Fruit fly (Drosophila melanogaster): ENCODE results near the gene ast.

ast gene

DNA sequence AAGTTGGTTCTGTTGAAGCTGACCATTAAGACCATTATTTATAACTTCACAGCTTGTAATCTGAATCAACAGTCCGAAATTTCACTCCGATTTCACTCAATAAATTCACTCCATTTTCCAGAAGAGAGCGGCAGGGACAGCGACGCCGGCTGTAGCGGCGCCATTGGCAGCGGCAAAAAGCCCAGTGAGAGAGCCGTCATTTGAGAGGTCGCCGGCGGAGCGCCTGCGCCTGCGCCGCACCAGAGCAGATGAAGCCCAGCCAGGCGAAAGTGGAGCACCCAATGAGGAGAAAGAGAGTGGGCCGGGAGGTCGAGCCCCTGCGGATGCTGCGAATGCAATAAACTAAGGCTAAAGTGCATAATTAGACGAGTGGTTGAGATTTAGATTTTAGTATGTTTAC lies 4.9 kb downstream of the ast start:
- TF ChIP-seq Lpt (GFP tag; optimal IDR thresholded peaks at IDR 0.05) (no peak), Met (GFP tag; optimal IDR thresholded peaks at IDR 0.05) (no peak), CG32006 (GFP tag; optimal IDR thresholded peaks at IDR 0.05) (no peak), Blimp-1 (GFP tag; optimal IDR thresholded peaks at IDR 0.05) (no peak), fd85E (GFP tag; optimal IDR thresholded peaks at IDR 0.05) (no peak), CG34406 (GFP tag; optimal IDR thresholded peaks at IDR 0.05) (no peak), Hr39 (GFP tag; optimal IDR thresholded peaks at IDR 0.05) (no peak), Eip78C (GFP tag) (no peak), Sox15 (GFP tag; optimal IDR thresholded peaks at IDR 0.05) (no peak), Sox14 (GFP tag; optimal IDR thresholded peaks at IDR 0.05) (no peak), CG8319 (GFP tag; optimal IDR thresholded peaks at IDR 0.05) (no peak), Eip93F (GFP tag; optimal IDR thresholded peaks at IDR 0.05) (no peak), lz (GFP tag; optimal IDR thresholded peaks at IDR 0.05) (no peak), salr (GFP tag; optimal IDR thresholded peaks at IDR 0.05) (no peak), achi (GFP tag; optimal IDR thresholded peaks at IDR 0.05) (no peak)

DNA sequence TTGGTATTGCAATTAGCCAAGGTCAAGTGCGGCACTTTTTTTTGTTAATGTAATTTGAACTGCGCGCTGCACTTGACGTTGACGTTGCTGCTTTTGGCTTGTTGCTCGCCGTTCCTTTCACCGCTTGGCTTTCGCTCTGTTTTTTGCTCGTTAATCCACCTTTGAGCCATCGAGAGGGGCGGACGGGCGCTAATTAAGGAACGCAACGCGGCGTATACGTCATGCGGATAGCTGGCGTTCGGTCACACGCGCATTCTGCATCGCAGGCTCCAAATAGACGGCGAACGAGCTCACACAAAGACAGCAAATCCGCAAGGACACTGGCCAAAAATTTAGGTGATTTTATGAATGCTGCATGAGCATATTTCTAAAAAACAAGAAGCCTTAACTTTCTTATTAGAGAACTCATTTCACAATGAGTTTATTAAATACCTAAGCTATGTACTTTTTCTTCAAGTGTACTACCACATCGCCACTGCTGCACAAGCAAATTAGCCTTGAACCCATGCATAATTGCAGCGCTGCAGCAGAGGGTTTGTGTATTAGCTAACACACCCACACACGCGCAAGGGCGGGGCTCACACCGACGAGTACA lies 8.7 kb downstream of the ast start:
- TF ChIP-seq dac (GFP tag; optimal IDR thresholded peaks at IDR 0.05), result no peak
- TF ChIP-seq Ets21C (GFP tag; optimal IDR thresholded peaks at IDR 0.05), result no peak
- TF ChIP-seq CG11902 (GFP tag; optimal IDR thresholded peaks at IDR 0.05), result no peak
- TF ChIP-seq Met (GFP tag; optimal IDR thresholded peaks at IDR 0.05), result no peak
- no peak for TF ChIP-seq CG3032 (tag; optimal IDR thresholded peaks at IDR 0.05)
- TF ChIP-seq Sox102F (GFP tag; optimal IDR thresholded peaks at IDR 0.05), result no peak
- TF ChIP-seq CG15336 (GFP tag; IDR thresholded peaks at IDR 0.05), result 0 out of 2 replicates have a peak, but pooled peaks have one; percentile 27
- no peak for TF ChIP-seq pdm3 (GFP tag; optimal IDR thresholded peaks at IDR 0.05)
- TF ChIP-seq Hr38 (GFP tag; optimal IDR thresholded peaks at IDR 0.05), result peak; percentile 14
- no peak for TF ChIP-seq CG6792 (GFP tag; optimal IDR thresholded peaks at IDR 0.05)
- TF ChIP-seq Eip78C (GFP tag), result no peak
- peak; percentile 29 for TF ChIP-seq CG3919 (GFP tag; optimal IDR thresholded peaks at IDR 0.05)
- TF ChIP-seq Lpt (GFP tag; optimal IDR thresholded peaks at IDR 0.05), result no peak
- TF ChIP-seq CG6854 (GFP tag; optimal IDR thresholded peaks at IDR 0.05), result no peak
- no peak for TF ChIP-seq CG6276 (GFP tag; optimal IDR thresholded peaks at IDR 0.05)
- TF ChIP-seq CG34406 (GFP tag; optimal IDR thresholded peaks at IDR 0.05), result no peak
- peak; percentile 43; the same call in 1 of the 3 replicates for TF ChIP-seq CG8119 (GFP tag; IDR thresholded peaks at IDR 0.05)
- no peak for TF ChIP-seq dsx (GFP tag; optimal IDR thresholded peaks at IDR 0.05; ENCODE audit: poor library complexity, severe bottlenecking)
- no peak for TF ChIP-seq lz (GFP tag; optimal IDR thresholded peaks at IDR 0.05)
- peak; percentile 2 for TF ChIP-seq spab (GFP tag; optimal IDR thresholded peaks at IDR 0.05)
- TF ChIP-seq CG11294 (GFP tag; IDR thresholded peaks at IDR 0.05), result 0 out of 2 replicates have a peak, but pooled peaks have one; percentile 21
- TF ChIP-seq CG7368 (GFP tag; optimal IDR thresholded peaks at IDR 0.05), result no peak
- no peak for TF ChIP-seq CG16779 (tag; optimal IDR thresholded peaks at IDR 0.05)
- peak; percentile 34 for TF ChIP-seq achi (GFP tag; optimal IDR thresholded peaks at IDR 0.05)
- TF ChIP-seq CG6163 (GFP tag; IDR thresholded peaks at IDR 0.05), result peak; percentile 58; the same call in 1 of the 3 replicates
- no peak for TF ChIP-seq topi (GFP tag; optimal IDR thresholded peaks at IDR 0.05)
- peak; percentile 53; the same call in 1 of the 3 replicates for TF ChIP-seq eg (GFP tag; IDR thresholded peaks at IDR 0.05)
- TF ChIP-seq Hr39 (GFP tag; optimal IDR thresholded peaks at IDR 0.05), result no peak
- TF ChIP-seq Hr4 (GFP tag; optimal IDR thresholded peaks at IDR 0.05), result no peak
- TF ChIP-seq Sox14 (GFP tag; optimal IDR thresholded peaks at IDR 0.05), result peak; percentile 22
- no peak for TF ChIP-seq salr (GFP tag; optimal IDR thresholded peaks at IDR 0.05)
- no peak for TF ChIP-seq net (GFP tag; optimal IDR thresholded peaks at IDR 0.05)
- TF ChIP-seq fd59A (GFP tag; optimal IDR thresholded peaks at IDR 0.05), result no peak
- TF ChIP-seq CG31627 (GFP tag; optimal IDR thresholded peaks at IDR 0.05), result peak; percentile 21
- TF ChIP-seq CG4318 (GFP tag; optimal IDR thresholded peaks at IDR 0.05), result no peak
- peak; percentile 20 for TF ChIP-seq cyc (GFP tag; optimal IDR thresholded peaks at IDR 0.05)
- no peak for TF ChIP-seq CG8632 (GFP tag; optimal IDR thresholded peaks at IDR 0.05)
- no peak for TF ChIP-seq CG1621 (tag; optimal IDR thresholded peaks at IDR 0.05)
- TF ChIP-seq Eip75B (GFP tag; optimal IDR thresholded peaks at IDR 0.05), result no peak
- no peak for TF ChIP-seq OdsH (GFP tag; optimal IDR thresholded peaks at IDR 0.05)
- TF ChIP-seq CG11762 (GFP tag; optimal IDR thresholded peaks at IDR 0.05; ENCODE audit: insufficient read depth), result no peak
- TF ChIP-seq Eip93F (GFP tag; optimal IDR thresholded peaks at IDR 0.05), result no peak
- TF ChIP-seq Smox (GFP tag; optimal IDR thresholded peaks at IDR 0.05), result no peak
- peak; percentile 29 for TF ChIP-seq Ets96B (tag; optimal IDR thresholded peaks at IDR 0.05)
- TF ChIP-seq CG8319 (GFP tag; optimal IDR thresholded peaks at IDR 0.05), result no peak
